ENCODE assay signal across 1 fruit fly cellular context in the genomic region with DNA sequence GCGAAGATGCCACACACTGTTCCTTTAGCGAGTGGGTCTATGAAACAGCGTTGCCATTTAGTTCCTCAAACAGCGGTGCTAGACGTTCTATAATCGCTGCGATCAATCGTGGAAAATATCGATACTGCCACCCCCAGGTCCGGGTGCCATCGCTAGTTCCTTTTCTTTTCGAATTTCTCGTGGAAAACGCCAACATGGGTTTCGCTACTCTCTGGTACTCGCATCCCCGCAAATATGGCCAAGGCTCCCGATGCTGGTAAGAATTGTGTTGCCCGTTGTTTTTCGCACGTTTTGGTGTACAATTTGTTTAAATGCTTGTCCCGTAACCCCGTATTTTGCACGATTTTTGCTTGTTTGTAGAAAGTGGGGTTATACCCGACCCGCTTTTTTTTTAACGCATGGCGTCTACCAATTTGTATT.
TF ChIP-seq lines count a peak whose summit lies in the region.

A gene (plus strand): TSS at position 102 of the 420 bp plus-strand sequence.

TF ChIP-seq in whole organism, embryonic, 481 proteins besides CTCF, POLR2A, EP300 and RAD21 (continued from another document and continues in another):
- TF ChIP-seq Six4 (GFP tag; optimal IDR thresholded peaks at IDR 0.05; lab: Kevin White, UChicago): peak; percentile 61
- TF ChIP-seq CG3163 (GFP tag; optimal IDR thresholded peaks at IDR 0.05; lab: Kevin White, UChicago): peak; percentile 80
- TF ChIP-seq jigr1 (GFP tag; IDR thresholded peaks at IDR 0.05; lab: Robert Waterston, UW): no peak
- peak in 1 of 3 experiments; percentile 39 for TF ChIP-seq lola (GFP tag; optimal IDR thresholded peaks at IDR 0.05; lab: Kevin White, UChicago)
- TF ChIP-seq ro (GFP tag; IDR thresholded peaks at IDR 0.05; lab: Robert Waterston, UW): peak; percentile 54; the same call in 1 of the 2 replicates
- no peak for TF ChIP-seq Doc2 (GFP tag; IDR thresholded peaks at IDR 0.05; lab: Robert Waterston, UW)
- TF ChIP-seq CG4617 (GFP tag; optimal IDR thresholded peaks at IDR 0.05; lab: Kevin White, UChicago; ENCODE audit: borderline replicate concordance): peak; percentile 75
- TF ChIP-seq Opbp (GFP tag; IDR thresholded peaks at IDR 0.05; lab: Robert Waterston, UW; ENCODE audit: partially characterized antibody): peak; percentile 97
- TF ChIP-seq h (optimal IDR thresholded peaks at IDR 0.05; lab: Kevin White, UChicago): no peak
- no peak for TF ChIP-seq D (optimal IDR thresholded peaks at IDR 0.05; lab: Kevin White, UChicago)
- peak; percentile 60 for TF ChIP-seq D (GFP tag; optimal IDR thresholded peaks at IDR 0.05; lab: Kevin White, UChicago)
- TF ChIP-seq CG1529 (GFP tag; optimal IDR thresholded peaks at IDR 0.05; lab: Kevin White, UChicago): peak; percentile 32
- peak; percentile 87 for TF ChIP-seq CG14710 (tag; optimal IDR thresholded peaks at IDR 0.05; lab: Kevin White, UChicago)
- TF ChIP-seq D19B (GFP tag; optimal IDR thresholded peaks at IDR 0.05; lab: Kevin White, UChicago): no peak
- TF ChIP-seq GATAe (GFP tag; conservative IDR thresholded peaks at IDR 0.05; lab: Robert Waterston, UW): no peak; the same call in 1 of the 2 replicates
- TF ChIP-seq Optix (GFP tag; IDR thresholded peaks at IDR 0.05; lab: Robert Waterston, UW): peak; percentile 46; the same call in 1 of the 3 replicates
- peak; percentile 69 for TF ChIP-seq crc (GFP tag; optimal IDR thresholded peaks at IDR 0.05; lab: Kevin White, UChicago)
- peak; percentile 65 for TF ChIP-seq NK7.1 (GFP tag; optimal IDR thresholded peaks at IDR 0.05; lab: Kevin White, UChicago)
- no peak for TF ChIP-seq Sox100B (GFP tag; optimal IDR thresholded peaks at IDR 0.05; lab: Kevin White, UChicago)
- peak; percentile 83 for TF ChIP-seq CG9817 (tag; optimal IDR thresholded peaks at IDR 0.05; lab: Kevin White, UChicago)
- peak; percentile 47 for TF ChIP-seq CG18262 (tag; optimal IDR thresholded peaks at IDR 0.05; lab: Kevin White, UChicago)
- TF ChIP-seq prd (optimal IDR thresholded peaks at IDR 0.05; lab: Kevin White, UChicago): no peak
- peak; percentile 76 for TF ChIP-seq prd (GFP tag; IDR thresholded peaks at IDR 0.05; lab: Robert Waterston, UW)
- peak; percentile 78 for TF ChIP-seq nom (GFP tag; optimal IDR thresholded peaks at IDR 0.05; lab: Kevin White, UChicago)
- TF ChIP-seq Hey (tag; optimal IDR thresholded peaks at IDR 0.05; lab: Kevin White, UChicago): peak; percentile 74
- peak; percentile 31; the same call in 1 of the 2 replicates for TF ChIP-seq CG17612 (GFP tag; IDR thresholded peaks at IDR 0.05; lab: Robert Waterston, UW)
- peak; percentile 87 for TF ChIP-seq CrebB (tag; optimal IDR thresholded peaks at IDR 0.05; lab: Kevin White, UChicago)
- TF ChIP-seq psq (GFP tag; optimal IDR thresholded peaks at IDR 0.05; lab: Kevin White, UChicago): peak; percentile 50
- no peak for TF ChIP-seq jing (GFP tag; optimal IDR thresholded peaks at IDR 0.05; lab: Kevin White, UChicago)
- peak; percentile 72 for TF ChIP-seq CG10209 (GFP tag; optimal IDR thresholded peaks at IDR 0.05; lab: Kevin White, UChicago)
- TF ChIP-seq Nf-YB (GFP tag; optimal IDR thresholded peaks at IDR 0.05; lab: Kevin White, UChicago): peak; percentile 49
- TF ChIP-seq sisA (GFP tag; IDR thresholded peaks at IDR 0.05; lab: Robert Waterston, UW): peak; percentile 74
- peak; percentile 15 for TF ChIP-seq org-1 (GFP tag; optimal IDR thresholded peaks at IDR 0.05; lab: Kevin White, UChicago)
- peak; percentile 87 for TF ChIP-seq NfI (GFP tag; optimal IDR thresholded peaks at IDR 0.05; lab: Kevin White, UChicago)
- peak; percentile 99 for TF ChIP-seq MESR4 (GFP tag; optimal IDR thresholded peaks at IDR 0.05; lab: Kevin White, UChicago)
- no peak for TF ChIP-seq wor (GFP tag; IDR thresholded peaks at IDR 0.05; lab: Robert Waterston, UW)
- peak; percentile 87 for TF ChIP-seq CG9797 (GFP tag; optimal IDR thresholded peaks at IDR 0.05; lab: Kevin White, UChicago)
- peak; percentile 1 for TF ChIP-seq CG7745 (tag; optimal IDR thresholded peaks at IDR 0.05; lab: Kevin White, UChicago)
- no peak; the same call in 1 of the 2 replicates for TF ChIP-seq seq (GFP tag; IDR thresholded peaks at IDR 0.05; lab: Robert Waterston, UW)
- peak; percentile 82 for TF ChIP-seq CG6813 (GFP tag; optimal IDR thresholded peaks at IDR 0.05; lab: Kevin White, UChicago)
- peak; percentile 100 for TF ChIP-seq pzg (GFP tag; optimal IDR thresholded peaks at IDR 0.05; lab: Kevin White, UChicago)
- peak; percentile 53 for TF ChIP-seq CG17802 (tag; optimal IDR thresholded peaks at IDR 0.05; lab: Kevin White, UChicago)
- TF ChIP-seq nerfin-1 (tag; optimal IDR thresholded peaks at IDR 0.05; lab: Kevin White, UChicago): peak; percentile 75
- peak; percentile 68 for TF ChIP-seq CG2678 (tag; optimal IDR thresholded peaks at IDR 0.05; lab: Kevin White, UChicago)
- no peak for TF ChIP-seq CG7357 (GFP tag; IDR thresholded peaks at IDR 0.05; lab: Robert Waterston, UW)
- TF ChIP-seq Gsc (GFP tag; IDR thresholded peaks at IDR 0.05; lab: Robert Waterston, UW): no peak
- TF ChIP-seq CG12219 (GFP tag; optimal IDR thresholded peaks at IDR 0.05; lab: Kevin White, UChicago): peak; percentile 56
- peak; percentile 72 for TF ChIP-seq al (GFP tag; IDR thresholded peaks at IDR 0.05; lab: Robert Waterston, UW)
- peak; percentile 58 for TF ChIP-seq CG15269 (tag; optimal IDR thresholded peaks at IDR 0.05; lab: Kevin White, UChicago)
- TF ChIP-seq CG9727 (GFP tag; optimal IDR thresholded peaks at IDR 0.05; lab: Kevin White, UChicago): peak; percentile 70
- peak; percentile 77 for TF ChIP-seq CG14441 (GFP tag; IDR thresholded peaks at IDR 0.05; lab: Robert Waterston, UW)
- peak; percentile 55; the same call in 1 of the 3 replicates for TF ChIP-seq CG2199 (GFP tag; IDR thresholded peaks at IDR 0.05; lab: Robert Waterston, UW)
- peak; percentile 94 for TF ChIP-seq Hmr (GFP tag; optimal IDR thresholded peaks at IDR 0.05; lab: Kevin White, UChicago)
- peak; percentile 85 for TF ChIP-seq CG3281 (GFP tag; optimal IDR thresholded peaks at IDR 0.05; lab: Kevin White, UChicago)
- peak; percentile 64 for TF ChIP-seq CG1024 (GFP tag; IDR thresholded peaks at IDR 0.05; lab: Robert Waterston, UW)
- TF ChIP-seq hb (GFP tag; IDR thresholded peaks at IDR 0.05; lab: Robert Waterston, UW; ENCODE audit: partially characterized antibody): peak; percentile 89
- peak; percentile 74 for TF ChIP-seq Adf1 (GFP tag; IDR thresholded peaks at IDR 0.05; lab: Robert Waterston, UW)
- peak; percentile 38 for TF ChIP-seq cato (GFP tag; optimal IDR thresholded peaks at IDR 0.05; lab: Kevin White, UChicago; ENCODE audit: borderline replicate concordance)
- TF ChIP-seq unc-4 (GFP tag; IDR thresholded peaks at IDR 0.05; lab: Robert Waterston, UW; ENCODE audit: partially characterized antibody): peak; percentile 97
- TF ChIP-seq CG18619 (GFP tag; optimal IDR thresholded peaks at IDR 0.05; lab: Kevin White, UChicago): peak; percentile 83
- peak; percentile 82 for TF ChIP-seq CG10654 (GFP tag; optimal IDR thresholded peaks at IDR 0.05; lab: Kevin White, UChicago)
- TF ChIP-seq CG9437 (GFP tag; optimal IDR thresholded peaks at IDR 0.05; lab: Kevin White, UChicago): no peak
- no peak for TF ChIP-seq lov (optimal IDR thresholded peaks at IDR 0.05; lab: Kevin White, UChicago)
- peak; percentile 62; the same call in 1 of the 3 replicates for TF ChIP-seq lov (GFP tag; IDR thresholded peaks at IDR 0.05; lab: Robert Waterston, UW)
- TF ChIP-seq CG1602 (GFP tag; optimal IDR thresholded peaks at IDR 0.05; lab: Kevin White, UChicago): peak; percentile 64
- TF ChIP-seq slbo (GFP tag; IDR thresholded peaks at IDR 0.05; lab: Robert Waterston, UW): peak; percentile 95
- TF ChIP-seq CG7786 (GFP tag; optimal IDR thresholded peaks at IDR 0.05; lab: Kevin White, UChicago): peak; percentile 86
- TF ChIP-seq ewg (GFP tag; optimal IDR thresholded peaks at IDR 0.05; lab: Kevin White, UChicago): peak; percentile 57
- TF ChIP-seq CG2129 (GFP tag; IDR thresholded peaks at IDR 0.05; lab: Robert Waterston, UW; ENCODE audit: partially characterized antibody): peak; percentile 84
- TF ChIP-seq CG9932 (GFP tag; IDR thresholded peaks at IDR 0.05; lab: Robert Waterston, UW): peak; percentile 95
- peak; percentile 88 for TF ChIP-seq ato (GFP tag; IDR thresholded peaks at IDR 0.05; lab: Robert Waterston, UW; ENCODE audit: partially characterized antibody)
- TF ChIP-seq CG42726 (GFP tag; IDR thresholded peaks at IDR 0.05; lab: Robert Waterston, UW; ENCODE audit: partially characterized antibody): peak; percentile 98
- TF ChIP-seq MBD-R2 (GFP tag; IDR thresholded peaks at IDR 0.05; lab: Robert Waterston, UW): peak; percentile 78
- peak; percentile 74 for TF ChIP-seq CG32772 (GFP tag; IDR thresholded peaks at IDR 0.05; lab: Robert Waterston, UW)
- peak; percentile 91 for TF ChIP-seq Scr (GFP tag; IDR thresholded peaks at IDR 0.05; lab: Robert Waterston, UW; ENCODE audit: partially characterized antibody)
- TF ChIP-seq crp (GFP tag; optimal IDR thresholded peaks at IDR 0.05; lab: Kevin White, UChicago): peak in 1 of 2 experiments; percentile 50
- TF ChIP-seq CG6689 (GFP tag; IDR thresholded peaks at IDR 0.05; lab: Robert Waterston, UW): peak; percentile 28; the same call in 1 of the 2 replicates
- TF ChIP-seq CG9609 (GFP tag; optimal IDR thresholded peaks at IDR 0.05; lab: Kevin White, UChicago): peak; percentile 88
- TF ChIP-seq row (GFP tag; IDR thresholded peaks at IDR 0.05; lab: Robert Waterston, UW): peak; percentile 75
- TF ChIP-seq slp2 (GFP tag; optimal IDR thresholded peaks at IDR 0.05; lab: Kevin White, UChicago): peak; percentile 63
- peak; percentile 74 for TF ChIP-seq CG3995 (GFP tag; optimal IDR thresholded peaks at IDR 0.05; lab: Kevin White, UChicago)
- peak; percentile 74 for TF ChIP-seq H2.0 (GFP tag; IDR thresholded peaks at IDR 0.05; lab: Robert Waterston, UW)
- peak; percentile 49 for TF ChIP-seq ssp (GFP tag; IDR thresholded peaks at IDR 0.05; lab: Robert Waterston, UW)
- peak; percentile 99 for TF ChIP-seq Med (GFP tag; lab: Kevin White, UChicago)
- peak; percentile 84 for TF ChIP-seq CG4282 (GFP tag; optimal IDR thresholded peaks at IDR 0.05; lab: Kevin White, UChicago)
- no peak for TF ChIP-seq crol (GFP tag; IDR thresholded peaks at IDR 0.05; lab: Robert Waterston, UW)
- TF ChIP-seq CG12299 (tag; optimal IDR thresholded peaks at IDR 0.05; lab: Kevin White, UChicago): peak; percentile 66
- no peak for TF ChIP-seq br (optimal IDR thresholded peaks at IDR 0.05; lab: Kevin White, UChicago)
- TF ChIP-seq Ets97D (GFP tag; optimal IDR thresholded peaks at IDR 0.05; lab: Kevin White, UChicago): peak; percentile 98
- peak; percentile 87 for TF ChIP-seq zfh2 (GFP tag; optimal IDR thresholded peaks at IDR 0.05; lab: Kevin White, UChicago)
- peak; percentile 93 for TF ChIP-seq CG10543 (GFP tag; optimal IDR thresholded peaks at IDR 0.05; lab: Kevin White, UChicago)
- TF ChIP-seq Sry-β (GFP tag; optimal IDR thresholded peaks at IDR 0.05; lab: Kevin White, UChicago): peak; percentile 53
- TF ChIP-seq slou (GFP tag; optimal IDR thresholded peaks at IDR 0.05; lab: Kevin White, UChicago): peak; percentile 79
- TF ChIP-seq sc (optimal IDR thresholded peaks at IDR 0.05; lab: Kevin White, UChicago): no peak
- TF ChIP-seq sc (GFP tag; optimal IDR thresholded peaks at IDR 0.05; lab: Kevin White, UChicago): no peak
- peak; percentile 99 for TF ChIP-seq Dp (GFP tag; optimal IDR thresholded peaks at IDR 0.05; lab: Kevin White, UChicago)
- TF ChIP-seq CG15011 (GFP tag; optimal IDR thresholded peaks at IDR 0.05; lab: Kevin White, UChicago): peak; percentile 49
- peak; percentile 30 for TF ChIP-seq Atf-2 (GFP tag; optimal IDR thresholded peaks at IDR 0.05; lab: Kevin White, UChicago)
- peak; percentile 76 for TF ChIP-seq Bteb2 (GFP tag; optimal IDR thresholded peaks at IDR 0.05; lab: Kevin White, UChicago)
- TF ChIP-seq CG11247 (GFP tag; IDR thresholded peaks at IDR 0.05; lab: Robert Waterston, UW): peak; percentile 84
- TF ChIP-seq CG10147 (GFP tag; optimal IDR thresholded peaks at IDR 0.05; lab: Kevin White, UChicago): peak; percentile 58
- TF ChIP-seq CG10321 (GFP tag; IDR thresholded peaks at IDR 0.05; lab: Robert Waterston, UW): peak; percentile 54; the same call in 1 of the 2 replicates
- TF ChIP-seq dimm (GFP tag; IDR thresholded peaks at IDR 0.05; lab: Robert Waterston, UW): no peak
- TF ChIP-seq ac (GFP tag; optimal IDR thresholded peaks at IDR 0.05; lab: Kevin White, UChicago): no peak
- peak; percentile 96 for TF ChIP-seq NC2β (GFP tag; optimal IDR thresholded peaks at IDR 0.05; lab: Kevin White, UChicago)
- TF ChIP-seq otp (GFP tag; IDR thresholded peaks at IDR 0.05; lab: Robert Waterston, UW): peak; percentile 66; the same call in 2 of the 3 replicates
- TF ChIP-seq Meics (GFP tag; optimal IDR thresholded peaks at IDR 0.05; lab: Kevin White, UChicago): peak; percentile 87
- peak; percentile 60 for TF ChIP-seq CG7271 (tag; optimal IDR thresholded peaks at IDR 0.05; lab: Kevin White, UChicago)
- TF ChIP-seq danr (GFP tag; IDR thresholded peaks at IDR 0.05; lab: Robert Waterston, UW): 0 out of 2 replicates have a peak, but pooled peaks have one; percentile 28
- TF ChIP-seq disco-r (GFP tag; optimal IDR thresholded peaks at IDR 0.05; lab: Kevin White, UChicago): peak; percentile 68
- no peak for TF ChIP-seq CG15479 (GFP tag; optimal IDR thresholded peaks at IDR 0.05; lab: Kevin White, UChicago)
- peak; percentile 73 for TF ChIP-seq scrt (GFP tag; optimal IDR thresholded peaks at IDR 0.05; lab: Kevin White, UChicago)
- TF ChIP-seq CG6254 (GFP tag; optimal IDR thresholded peaks at IDR 0.05; lab: Kevin White, UChicago): no peak
- peak; percentile 79 for TF ChIP-seq CG14014 (GFP tag; IDR thresholded peaks at IDR 0.05; lab: Robert Waterston, UW)
- TF ChIP-seq ci (GFP tag; IDR thresholded peaks at IDR 0.05; lab: Robert Waterston, UW): peak; percentile 93
- TF ChIP-seq Dfd (GFP tag; optimal IDR thresholded peaks at IDR 0.05; lab: Kevin White, UChicago): no peak
- peak; percentile 47; the same call in 2 of the 3 replicates for TF ChIP-seq CG11695 (GFP tag; IDR thresholded peaks at IDR 0.05; lab: Robert Waterston, UW)
- TF ChIP-seq CG10979 (tag; optimal IDR thresholded peaks at IDR 0.05; lab: Kevin White, UChicago): peak; percentile 36
- peak; percentile 84 for TF ChIP-seq Dad (GFP tag; optimal IDR thresholded peaks at IDR 0.05; lab: Kevin White, UChicago)
- peak; percentile 44 for TF ChIP-seq sd (tag; optimal IDR thresholded peaks at IDR 0.05; lab: Kevin White, UChicago)
- peak; percentile 95 for TF ChIP-seq knrl (GFP tag; IDR thresholded peaks at IDR 0.05; lab: Robert Waterston, UW; ENCODE audit: partially characterized antibody)
- TF ChIP-seq Xbp1 (GFP tag; optimal IDR thresholded peaks at IDR 0.05; lab: Kevin White, UChicago): peak; percentile 85
- TF ChIP-seq bcd (GFP tag; optimal IDR thresholded peaks at IDR 0.05; lab: Kevin White, UChicago): peak; percentile 85
- TF ChIP-seq Ada2b (GFP tag; IDR thresholded peaks at IDR 0.05; lab: Robert Waterston, UW): peak; percentile 76
